Worm (Caenorhabditis elegans) whole organism, L4 larva: ENCODE results near the gene die-1.
A peak's percentile ranks its signal among the peaks of the same experiment; 100 is the strongest.

Experiments
- D1046.2 ChIP-seq: fragments of 200-800 bp; sonication (Bioruptor generic); IDR thresholded peaks from 2 replicates; pipeline ENCODE4 v1.3.6; 2022; ENCODE audit warnings: missing genetic modification characterization, missing compliant biosample characterization
- F49E8.2 ChIP-seq: sonication (generic microtip); optimal IDR thresholded peaks from 2 replicates; lab custom pipeline; 2016; ENCODE audit warnings: missing compliant biosample characterization, mild to moderate bottlenecking, missing genetic modification characterization, borderline replicate concordance
- T26A8.4 ChIP-seq: fragments of 200-800 bp; sonication (Bioruptor generic); IDR thresholded peaks from 2 replicates; pipeline ENCODE4 v1.3.6; 2022; ENCODE audit warnings: missing genetic modification characterization, missing compliant biosample characterization
- Y105C5A.15 ChIP-seq: fragments of 200-800 bp; sonication (Bioruptor generic); IDR thresholded peaks from 2 replicates; pipeline ENCODE4 v1.3.6; 2022; ENCODE audit warnings: missing genetic modification characterization, missing compliant biosample characterization
- Y5F2A.4 ChIP-seq: fragments of 200-800 bp; sonication (Bioruptor generic); optimal IDR thresholded peaks from 2 replicates; lab custom pipeline; 2018; ENCODE audit warnings: mild to moderate bottlenecking, missing genetic modification characterization, missing compliant biosample characterization
- ZK337.2 ChIP-seq: fragments of 200-800 bp; sonication (Bioruptor generic); IDR thresholded peaks from 2 replicates; pipeline ENCODE4 v1.3.6; 2022; ENCODE audit warnings: missing genetic modification reagents, missing genetic modification characterization, missing compliant biosample characterization
- aha-1 ChIP-seq: fragments of 150-350 bp; peaks from one replicate; lab custom pipeline; 2014; ENCODE audit warnings: missing biosample characterization, missing genetic modification characterization
- ama-1 ChIP-seq: fragments of 150-350 bp; optimal IDR thresholded peaks from 2 replicates; lab custom pipeline; 2014; ENCODE audit warnings: inconsistent platforms, mixed read lengths
- arid-1 ChIP-seq: fragments of 200-800 bp; sonication (Bioruptor generic); conservative IDR thresholded peaks from 2 replicates; pipeline ENCODE4 v1.3.6; 2022; ENCODE audit warnings: missing genetic modification reagents, missing genetic modification characterization, missing compliant biosample characterization
- ces-1 ChIP-seq: fragments of 150-350 bp; sonication (generic microtip); optimal IDR thresholded peaks from 4 replicates; lab custom pipeline; 2014; ENCODE audit warnings: missing biosample characterization, missing genetic modification reagents, missing genetic modification characterization
- cey-2 ChIP-seq: sonication (generic microtip); optimal IDR thresholded peaks from 3 replicates; lab custom pipeline; 2017; ENCODE audit warnings: missing genetic modification characterization, mild to moderate bottlenecking, missing compliant biosample characterization, antibody characterized with exemption, borderline replicate concordance; ENCODE audit not compliant: insufficient read depth
- daf-16 ChIP-seq, 3 experiments: sonication (generic microtip); optimal IDR thresholded peaks; 2 replicates each; lab custom pipeline; 2016 to 2017; ENCODE audit warnings: missing genetic modification characterization in 3 of 3, missing genetic modification reagents in 3 of 3, mild to moderate bottlenecking in 2 of 3, missing compliant biosample characterization in 2 of 3, missing biosample characterization in 1 of 3, moderate library complexity in 1 of 3
- daf-19 ChIP-seq: fragments of 200-800 bp; sonication (Bioruptor generic); conservative IDR thresholded peaks from 2 replicates; pipeline ENCODE4 v1.3.6; 2022; ENCODE audit warnings: missing genetic modification characterization, missing compliant biosample characterization
- dmd-6 ChIP-seq: fragments of 200-800 bp; sonication (Bioruptor generic); IDR thresholded peaks from 2 replicates; pipeline ENCODE4 v1.3.6; 2022; ENCODE audit warnings: missing genetic modification reagents, missing genetic modification characterization, missing compliant biosample characterization
- dmd-9 ChIP-seq: fragments of 200-800 bp; sonication (Bioruptor generic); IDR thresholded peaks from 2 replicates; pipeline ENCODE4 v1.3.6; 2022; ENCODE audit warnings: missing genetic modification reagents, missing genetic modification characterization, missing compliant biosample characterization
- dpl-1 ChIP-seq: fragments of 150-350 bp; optimal IDR thresholded peaks from 2 replicates; lab custom pipeline; 2014; ENCODE audit warnings: missing biosample characterization, missing genetic modification reagents, missing genetic modification characterization
- dve-1 ChIP-seq: sonication (generic microtip); optimal IDR thresholded peaks from 2 replicates; lab custom pipeline; 2017; ENCODE audit warnings: antibody characterized with exemption, mild to moderate bottlenecking, missing genetic modification characterization, missing compliant biosample characterization; ENCODE audit not compliant: insufficient read depth
- egl-43 ChIP-seq: fragments of 200-800 bp; sonication (Bioruptor generic); IDR thresholded peaks from 2 replicates; pipeline ENCODE4 v1.3.6; 2022; ENCODE audit warnings: missing genetic modification reagents, missing genetic modification characterization, missing compliant biosample characterization
- fkh-10 ChIP-seq: fragments of 150-350 bp; optimal IDR thresholded peaks from 2 replicates; lab custom pipeline; 2014; ENCODE audit warnings: missing biosample characterization, missing genetic modification reagents, missing genetic modification characterization
- gei-8 ChIP-seq: fragments of 200-800 bp; sonication (Bioruptor generic); optimal IDR thresholded peaks from 2 replicates; lab custom pipeline; 2018; ENCODE audit warnings: mild to moderate bottlenecking, missing genetic modification characterization, missing compliant biosample characterization
- hlh-11 ChIP-seq: fragments of 200-800 bp; sonication (Bioruptor generic); optimal IDR thresholded peaks from 2 replicates; lab custom pipeline; 2018; ENCODE audit warnings: mild to moderate bottlenecking, missing genetic modification characterization, missing compliant biosample characterization
- hlh-30 ChIP-seq: sonication (generic microtip); optimal IDR thresholded peaks from 2 replicates; lab custom pipeline; 2017; ENCODE audit warnings: antibody characterized with exemption, mild to moderate bottlenecking, missing genetic modification characterization, missing compliant biosample characterization; ENCODE audit not compliant: insufficient read depth
- lim-7 ChIP-seq: fragments of 200-800 bp; sonication (Bioruptor generic); IDR thresholded peaks from 2 replicates; pipeline ENCODE4 v1.3.6; 2022; ENCODE audit warnings: missing genetic modification characterization, missing compliant biosample characterization
- lin-13 ChIP-seq: fragments of 150-350 bp; optimal IDR thresholded peaks from 2 replicates; lab custom pipeline; 2014; ENCODE audit warnings: missing biosample characterization, missing genetic modification reagents, missing genetic modification characterization
- lin-39 ChIP-seq: fragments of 150-350 bp; optimal IDR thresholded peaks from 2 replicates; lab custom pipeline; 2014; ENCODE audit warnings: missing biosample characterization, missing genetic modification reagents, missing genetic modification characterization
- madf-5 ChIP-seq, 2 experiments: fragments of 200-800 bp; sonication (Bioruptor generic); IDR thresholded peaks; 2 replicates each; pipeline ENCODE4 v1.3.6; 2022; ENCODE audit warnings: missing compliant biosample characterization in 2 of 2, missing genetic modification characterization in 2 of 2
- mdl-1 ChIP-seq, 2 experiments: fragments of 150-350 bp in 1 of 2; sonication (generic microtip) in 1 of 2; optimal IDR thresholded peaks; 2 replicates each; lab custom pipeline; 2014 to 2017; ENCODE audit warnings: missing biosample characterization in 2 of 2, missing genetic modification characterization in 2 of 2
- mdt-29 ChIP-seq: fragments of 200-800 bp; sonication (Bioruptor generic); IDR thresholded peaks from 2 replicates; pipeline ENCODE4 v1.3.6; 2022; ENCODE audit warnings: missing genetic modification reagents, missing genetic modification characterization, missing compliant biosample characterization
- mes-2 ChIP-seq: sonication (generic microtip); optimal IDR thresholded peaks from 2 replicates; lab custom pipeline; 2016; ENCODE audit warnings: missing genotype, mild to moderate bottlenecking, missing genetic modification characterization, missing compliant biosample characterization; ENCODE audit not compliant: poor library complexity, severe bottlenecking
- nhr-11 ChIP-seq: fragments of 150-350 bp; optimal IDR thresholded peaks from 2 replicates; lab custom pipeline; 2014; ENCODE audit warnings: missing biosample characterization, missing genetic modification characterization
- nhr-111 ChIP-seq: fragments of 200-800 bp; sonication (Bioruptor generic); optimal IDR thresholded peaks from 2 replicates; lab custom pipeline; 2018; ENCODE audit warnings: mild to moderate bottlenecking, missing genetic modification characterization, missing compliant biosample characterization
- nhr-28 ChIP-seq: fragments of 150-350 bp; optimal IDR thresholded peaks from 2 replicates; lab custom pipeline; 2014; ENCODE audit warnings: missing biosample characterization, missing genetic modification characterization
- nhr-6 ChIP-seq: fragments of 150-350 bp; optimal IDR thresholded peaks from 2 replicates; lab custom pipeline; 2014; ENCODE audit warnings: missing biosample characterization, missing genetic modification characterization
- nhr-77 ChIP-seq: fragments of 150-350 bp; optimal IDR thresholded peaks from 2 replicates; lab custom pipeline; 2014; ENCODE audit warnings: missing biosample characterization, missing genetic modification characterization
- php-3 ChIP-seq: fragments of 200-800 bp; sonication (Bioruptor generic); IDR thresholded peaks from 2 replicates; pipeline ENCODE4 v1.3.6; 2022; ENCODE audit warnings: missing genetic modification reagents, missing genetic modification characterization, missing compliant biosample characterization
- pqm-1 ChIP-seq: sonication (generic microtip); optimal IDR thresholded peaks from 2 replicates; lab custom pipeline; 2017; ENCODE audit warnings: missing biosample characterization, missing genetic modification characterization
- sdz-12 ChIP-seq: fragments of 200-800 bp; sonication (Bioruptor generic); optimal IDR thresholded peaks from 2 replicates; lab custom pipeline; 2018; ENCODE audit warnings: mild to moderate bottlenecking, missing genetic modification characterization, missing compliant biosample characterization
- snpc-1.2 ChIP-seq: fragments of 200-800 bp; sonication (Bioruptor generic); IDR thresholded peaks from 2 replicates; pipeline ENCODE4 v1.3.6; 2022; ENCODE audit warnings: missing genetic modification reagents, missing genetic modification characterization, missing compliant biosample characterization
- tag-97 ChIP-seq: fragments of 200-800 bp; sonication (Bioruptor generic); IDR thresholded peaks from 2 replicates; pipeline ENCODE4 v1.3.6; 2022; ENCODE audit warnings: missing genetic modification characterization, missing compliant biosample characterization
- tra-1 ChIP-seq: fragments of 200-800 bp; sonication (Bioruptor generic); IDR thresholded peaks from 2 replicates; pipeline ENCODE4 v1.3.6; 2022; ENCODE audit warnings: missing genetic modification reagents, missing genetic modification characterization, missing compliant biosample characterization
- unc-130 ChIP-seq: sonication (generic microtip); optimal IDR thresholded peaks from 2 replicates; lab custom pipeline; 2016; ENCODE audit warnings: missing genetic modification reagents, missing genetic modification characterization, missing compliant biosample characterization
- unc-62 ChIP-seq, 3 experiments: fragments of 150-350 bp in 1 of 3; sonication (generic microtip); optimal IDR thresholded peaks in 2 of 3; peaks in 1 of 3; 1 replicate in 1 of 3; 2 replicates in 2 of 3; lab custom pipeline; 2014 to 2017; ENCODE audit warnings: missing biosample characterization in 3 of 3, missing genetic modification characterization in 3 of 3, missing genetic modification reagents in 3 of 3, missing genotype in 1 of 3

The die-1 gene

DNA sequence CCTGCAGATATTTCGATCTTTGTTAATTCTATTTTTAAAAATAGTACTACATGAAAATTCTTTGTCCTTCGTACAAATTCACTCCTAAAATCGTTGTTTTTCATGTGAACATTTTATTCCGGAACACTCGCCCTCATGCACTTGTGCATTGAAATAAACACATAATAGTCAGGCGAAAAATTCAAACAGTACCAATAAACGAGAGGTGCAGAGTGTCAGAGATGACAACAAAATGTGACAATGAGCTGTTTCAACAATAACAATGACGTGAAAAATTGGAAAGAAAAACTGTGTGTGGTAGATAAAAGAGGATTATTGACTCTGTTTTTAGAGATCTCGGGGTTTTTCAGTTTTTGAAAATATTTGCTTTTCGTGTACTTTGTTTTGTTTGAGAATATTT is 39.5 kb downstream of the die-1 start, which contains the start of gene F52H3.6 (continued):
- TF ChIP-seq snpc-1.2 (GFP tag; lab: Robert Waterston, UW) = no peak
- TF ChIP-seq dve-1 (tag; lab: Kevin White, UChicago) = peak; percentile 57
- TF ChIP-seq madf-5 (GFP tag; IDR thresholded peaks at IDR 0.05; lab: Robert Waterston, UW) = no peak
- TF ChIP-seq T26A8.4 (GFP tag; lab: Robert Waterston, UW) = no peak
- TF ChIP-seq egl-43 (GFP tag; lab: Robert Waterston, UW) = no peak
- 0 out of 2 replicates have a peak, but pooled peaks have one; percentile 6 for TF ChIP-seq dmd-6 (GFP tag; lab: Robert Waterston, UW)
- TF ChIP-seq nhr-6 (tag; lab: Kevin White, UChicago) = no peak
- no peak for TF ChIP-seq unc-62 (GFP tag; optimal IDR thresholded peaks at IDR 0.05 in 1 of 2; lab: Kevin White, UChicago)
- no peak for TF ChIP-seq unc-62 (tag; optimal IDR thresholded peaks at IDR 0.05; lab: Kevin White, UChicago)
- TF ChIP-seq lin-39 (tag; lab: Kevin White, UChicago) = no peak
- peak; percentile 55 for TF ChIP-seq nhr-77
- no peak for TF ChIP-seq mes-2 (tag; lab: Kevin White, UChicago)
- no peak for TF ChIP-seq daf-16 (GFP tag; optimal IDR thresholded peaks at IDR 0.05; lab: Kevin White, UChicago)
- TF ChIP-seq daf-16 (tag; optimal IDR thresholded peaks at IDR 0.05; lab: Kevin White, UChicago) = peak; percentile 97
- no peak for TF ChIP-seq tra-1 (GFP tag; lab: Robert Waterston, UW)
- TF ChIP-seq dmd-9 = no peak
- TF ChIP-seq unc-130 (GFP tag; lab: Kevin White, UChicago) = no peak
- no peak for TF ChIP-seq lim-7 (GFP tag; lab: Robert Waterston, UW)
- TF ChIP-seq D1046.2 (GFP tag; lab: Robert Waterston, UW) = no peak
- TF ChIP-seq nhr-28 (tag; lab: Kevin White, UChicago) = peak; percentile 9
- TF ChIP-seq ama-1 (lab: Kevin White, UChicago) = no peak
- no peak for TF ChIP-seq mdl-1 (tag; optimal IDR thresholded peaks at IDR 0.05; lab: Kevin White, UChicago)
- TF ChIP-seq nhr-111 (GFP tag; lab: Kevin White, UChicago) = no peak
- peak; percentile 54 for TF ChIP-seq hlh-30 (tag; lab: Kevin White, UChicago)

DNA sequence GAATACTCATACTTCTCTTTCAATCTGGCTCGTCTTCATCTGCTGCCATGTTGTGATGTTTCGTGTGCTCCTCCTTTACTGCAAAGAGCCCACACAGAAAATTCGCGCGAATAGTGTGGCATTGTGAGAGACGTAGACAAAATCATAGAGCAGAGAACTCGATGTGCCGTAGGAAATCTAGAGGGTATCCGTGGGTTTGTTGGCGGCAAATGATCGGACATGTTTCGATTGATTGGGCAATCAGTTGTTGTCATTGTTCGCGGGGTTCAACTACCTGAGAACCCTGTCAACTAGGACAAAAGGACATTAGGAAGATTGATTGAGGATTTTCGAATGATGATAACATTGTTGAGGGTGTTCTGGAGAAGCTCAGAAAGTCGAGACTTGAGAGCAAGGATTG is 42.7 kb downstream of the die-1 start:
- TF ChIP-seq lin-13 (GFP tag; lab: Kevin White, UChicago) (no peak), unc-62 (GFP tag; optimal IDR thresholded peaks at IDR 0.05 in 1 of 2; lab: Kevin White, UChicago) (peak in 1 of 2 experiments; percentile 13), unc-62 (tag; optimal IDR thresholded peaks at IDR 0.05; lab: Kevin White, UChicago) (no peak), aha-1 (peak; percentile 45), nhr-11 (tag; lab: Kevin White, UChicago) (peak; percentile 25)

DNA sequence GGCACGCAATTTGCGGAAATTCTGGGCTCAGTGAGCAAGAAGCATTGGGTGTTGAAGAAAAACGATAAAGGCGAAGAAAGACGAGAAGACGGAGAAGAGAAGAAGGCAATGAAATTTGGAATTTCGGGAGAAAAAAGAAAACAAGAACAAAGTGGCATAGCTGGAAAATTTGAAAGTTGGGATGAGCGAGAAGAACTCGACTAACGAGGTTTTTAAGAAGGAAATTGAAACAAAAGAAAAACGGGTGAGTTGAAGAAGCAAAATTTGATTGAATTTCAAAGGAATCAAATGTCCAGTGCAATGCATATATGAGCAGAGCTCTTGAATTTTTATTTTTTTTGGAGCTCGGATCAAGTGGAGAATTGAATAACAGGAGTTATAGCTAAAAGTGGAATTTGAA is 46.0 kb downstream of the die-1 start:
- no peak for TF ChIP-seq D1046.2 (GFP tag; lab: Robert Waterston, UW)
- no peak for TF ChIP-seq ZK337.2 (GFP tag; lab: Robert Waterston, UW)
- no peak for TF ChIP-seq dmd-6 (GFP tag; lab: Robert Waterston, UW)
- TF ChIP-seq mes-2 (tag; lab: Kevin White, UChicago) = no peak
- TF ChIP-seq php-3 (GFP tag; lab: Robert Waterston, UW) = no peak
- no peak for TF ChIP-seq nhr-28 (tag; lab: Kevin White, UChicago)
- no peak for TF ChIP-seq hlh-11 (tag; lab: Kevin White, UChicago)
- no peak for TF ChIP-seq mdt-29 (GFP tag; lab: Robert Waterston, UW)
- no peak for TF ChIP-seq ama-1 (lab: Kevin White, UChicago)
- peak; percentile 9 for TF ChIP-seq ces-1
- TF ChIP-seq Y105C5A.15 = no peak
- peak; percentile 44 for TF ChIP-seq fkh-10 (GFP tag; lab: Kevin White, UChicago)
- TF ChIP-seq pqm-1 (tag; lab: Kevin White, UChicago) = no peak

DNA sequence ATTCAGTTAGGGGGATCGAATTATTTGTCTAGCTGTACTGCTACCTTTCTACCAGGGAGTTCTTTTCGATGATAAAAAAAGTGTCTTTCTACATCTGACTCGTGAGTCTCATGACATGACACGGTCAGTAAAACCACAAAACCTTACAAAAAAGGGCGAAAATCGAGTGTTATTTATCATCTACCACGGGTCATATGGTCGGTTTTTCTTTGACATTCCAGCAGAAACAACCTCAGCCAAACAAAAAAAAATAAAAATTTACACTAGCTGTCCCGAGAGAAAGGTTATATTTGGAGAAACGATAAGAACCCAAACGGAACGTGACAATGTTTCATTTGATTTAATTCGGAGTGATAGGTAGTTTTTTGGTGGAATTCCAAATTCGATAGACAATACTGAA is 48.0 kb downstream of the die-1 start:
- TF ChIP-seq unc-130 (GFP tag; lab: Kevin White, UChicago) (no peak), cey-2 (tag; lab: Kevin White, UChicago) (peak; percentile 54), Y5F2A.4 (GFP tag; lab: Kevin White, UChicago) (no peak), tag-97 (no peak), tra-1 (GFP tag; lab: Robert Waterston, UW) (peak; percentile 52; the same call in 1 of the 2 replicates), F49E8.2 (tag; lab: Kevin White, UChicago) (no peak), dpl-1 (GFP tag; lab: Kevin White, UChicago) (no peak), sdz-12 (GFP tag; lab: Kevin White, UChicago) (no peak), daf-19 (GFP tag; lab: Robert Waterston, UW) (no peak), arid-1 (GFP tag; lab: Robert Waterston, UW) (no peak), gei-8 (GFP tag; lab: Kevin White, UChicago) (no peak), mdl-1 (tag; optimal IDR thresholded peaks at IDR 0.05; lab: Kevin White, UChicago) (peak in 1 of 2 experiments; percentile 7), hlh-30 (tag; lab: Kevin White, UChicago) (peak; percentile 85), dmd-6 (GFP tag; lab: Robert Waterston, UW) (peak; percentile 62), D1046.2 (GFP tag; lab: Robert Waterston, UW) (no peak), nhr-28 (tag; lab: Kevin White, UChicago) (peak; percentile 72), dve-1 (tag; lab: Kevin White, UChicago) (peak; percentile 18)
